Worm (Caenorhabditis elegans): Measurements from ENCODE around the gene rps-23.

ce11 chrIV:12438359-12438758 is 47.5 kb upstream of the rps-23 start, which contains the start of gene clec-185:
- TF ChIP-seq unc-62 (GFP tag; optimal IDR thresholded peaks at IDR 0.05) (no peak), pha-4 (tag; optimal IDR thresholded peaks at IDR 0.05) (no peak), ets-4 (GFP tag; optimal IDR thresholded peaks at IDR 0.05) (no peak), nfya-2 (GFP tag; IDR thresholded peaks at IDR 0.05) (no peak), F52B5.7 (tag; optimal IDR thresholded peaks at IDR 0.05) (no peak), tbp1 (GFP tag; optimal IDR thresholded peaks at IDR 0.05) (no peak)

Data from whole organism, young adult.